Worm (Caenorhabditis elegans): Measurements from ENCODE around the gene srh-30.

srh-30 gene

DNA sequence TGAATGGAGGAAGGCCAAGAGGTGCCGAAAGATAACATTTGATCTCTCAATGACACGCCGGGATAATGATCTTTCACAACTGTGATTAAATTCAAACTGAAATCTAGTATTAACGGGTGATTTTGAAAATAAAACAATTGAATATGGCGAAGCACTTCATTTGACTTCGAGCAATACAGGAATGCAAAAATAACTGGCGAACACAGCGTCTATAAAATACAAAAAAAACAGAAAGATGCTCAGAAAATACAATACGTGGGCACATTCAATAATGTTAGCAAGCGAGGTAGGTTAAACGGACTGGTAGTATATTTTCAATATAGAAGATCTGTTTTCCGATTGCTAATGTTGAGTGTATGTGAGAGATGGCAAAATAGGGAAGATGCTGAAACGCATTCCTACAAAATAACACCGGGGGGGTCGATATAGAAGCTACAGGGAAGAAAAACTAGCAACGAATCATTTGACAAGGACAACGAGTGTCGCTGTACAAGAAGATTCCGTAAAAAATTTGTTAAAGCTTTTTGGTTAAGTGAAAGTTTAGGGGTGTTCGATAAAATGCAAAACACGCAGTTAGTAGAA is 11.6 kb upstream of the srh-30 start:
- TF ChIP-seq nhr-237 (tag; optimal IDR thresholded peaks at IDR 0.05), result no peak
- TF ChIP-seq ceh-82 (tag; optimal IDR thresholded peaks at IDR 0.05), result no peak
- TF ChIP-seq mdl-1 (tag; optimal IDR thresholded peaks at IDR 0.05), result no peak
- TF ChIP-seq fos-1 (tag; optimal IDR thresholded peaks at IDR 0.05), result no peak
- no peak for TF ChIP-seq skn-1 (tag; optimal IDR thresholded peaks at IDR 0.05)
- no peak for TF ChIP-seq nhr-11 (tag; optimal IDR thresholded peaks at IDR 0.05)
- TF ChIP-seq eor-1 (tag; optimal IDR thresholded peaks at IDR 0.05), result no peak
- no peak for TF ChIP-seq zag-1 (tag; optimal IDR thresholded peaks at IDR 0.05)
- TF ChIP-seq lin-15B (tag; optimal IDR thresholded peaks at IDR 0.05), result no peak
- TF ChIP-seq fkh-10 (GFP tag; optimal IDR thresholded peaks at IDR 0.05), result no peak
- TF ChIP-seq snpc-4 (tag; optimal IDR thresholded peaks at IDR 0.05), result no peak
- no peak for TF ChIP-seq pqm-1 (tag; optimal IDR thresholded peaks at IDR 0.05)
- TF ChIP-seq nhr-76 (tag; optimal IDR thresholded peaks at IDR 0.05), result no peak
- TF ChIP-seq nfya-1 (tag; optimal IDR thresholded peaks at IDR 0.05; ENCODE audit: insufficient read depth), result no peak
- TF ChIP-seq nhr-67 (tag; optimal IDR thresholded peaks at IDR 0.05), result no peak
- TF ChIP-seq aly-2 (tag; optimal IDR thresholded peaks at IDR 0.05), result no peak
- TF ChIP-seq nhr-12 (tag; optimal IDR thresholded peaks at IDR 0.05), result no peak

DNA sequence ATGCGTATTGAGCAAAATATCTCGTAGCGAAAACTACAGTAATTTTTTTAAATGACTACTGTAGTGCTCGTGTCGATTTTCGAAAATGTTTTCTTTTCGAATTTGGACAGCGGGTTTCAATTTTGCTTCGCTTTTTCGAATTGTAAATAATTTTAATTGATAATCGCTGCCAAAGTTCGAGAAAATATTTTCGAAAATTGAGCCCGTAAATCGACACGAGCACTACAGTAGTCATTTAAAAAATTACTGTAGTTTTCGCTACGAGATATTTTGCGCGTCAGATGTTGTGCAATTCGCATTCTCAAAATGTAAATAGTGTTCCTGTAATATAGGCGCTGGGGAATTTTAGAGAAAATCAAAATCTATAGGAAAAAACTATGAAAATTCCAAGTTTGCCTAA is 10.7 kb upstream of the srh-30 start:
- TF ChIP-seq lin-15B (tag; optimal IDR thresholded peaks at IDR 0.05) (no peak), fos-1 (tag; optimal IDR thresholded peaks at IDR 0.05) (no peak)

DNA sequence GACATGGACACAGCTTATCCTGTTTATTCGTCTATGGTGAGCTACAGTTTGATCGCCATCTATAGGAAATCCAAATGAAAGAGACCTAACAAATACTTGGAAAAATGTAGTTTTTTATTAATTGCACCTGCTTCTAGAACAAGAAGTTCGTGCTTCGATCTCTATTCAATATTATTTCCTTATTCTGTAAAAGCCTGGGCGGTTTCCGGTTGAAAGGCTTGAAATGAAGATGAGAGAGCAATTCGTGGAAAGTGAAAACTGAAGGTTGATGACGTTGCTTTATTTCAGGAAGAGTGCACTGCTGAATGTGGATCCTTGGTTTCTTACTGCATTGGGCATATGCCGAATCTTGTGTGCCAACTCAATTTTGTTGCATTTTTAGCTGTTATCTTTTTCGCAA is 9.1 kb upstream of the srh-30 start:
- TF ChIP-seq ama-1 (optimal IDR thresholded peaks at IDR 0.05), result no peak
- TF ChIP-seq nhr-28 (tag; optimal IDR thresholded peaks at IDR 0.05), result no peak
- TF ChIP-seq hmg-11 (tag; optimal IDR thresholded peaks at IDR 0.05), result no peak
- TF ChIP-seq fkh-2 (tag; optimal IDR thresholded peaks at IDR 0.05), result no peak
- TF ChIP-seq pha-4 (tag; optimal IDR thresholded peaks at IDR 0.05), result no peak
- TF ChIP-seq nhr-67 (tag; optimal IDR thresholded peaks at IDR 0.05), result no peak
- TF ChIP-seq nhr-77 (tag; optimal IDR thresholded peaks at IDR 0.05), result no peak
- no peak for TF ChIP-seq tbx-2 (tag; optimal IDR thresholded peaks at IDR 0.05)
- no peak for TF ChIP-seq lin-15B (tag; optimal IDR thresholded peaks at IDR 0.05)
- no peak for TF ChIP-seq unc-39 (tag; optimal IDR thresholded peaks at IDR 0.05)
- no peak for TF ChIP-seq elt-3 (tag; optimal IDR thresholded peaks at IDR 0.05)
- no peak for TF ChIP-seq elt-2 (tag; optimal IDR thresholded peaks at IDR 0.05)
- no peak for TF ChIP-seq nhr-43 (tag; optimal IDR thresholded peaks at IDR 0.05; ENCODE audit: poor library complexity, severe bottlenecking)

DNA sequence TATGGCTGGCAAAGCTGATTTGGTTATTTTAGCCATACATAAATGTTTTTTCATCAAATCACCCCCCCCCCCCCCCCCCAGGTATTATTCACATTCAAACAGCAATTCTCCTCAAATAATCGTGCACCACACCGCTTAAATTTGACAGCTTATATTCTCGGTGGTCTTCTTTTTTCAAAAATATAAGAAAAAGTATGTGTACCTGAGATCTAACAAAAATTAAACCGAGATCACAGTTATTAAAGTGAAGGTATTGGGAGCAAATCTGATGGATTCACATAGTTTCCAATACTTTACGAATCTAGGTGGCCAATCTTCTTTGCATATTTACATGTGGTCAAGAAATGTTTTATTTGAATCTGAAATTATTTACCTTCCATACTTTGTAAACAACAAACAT is 8.6 kb upstream of the srh-30 start, which contains the start of gene ZC404.15:
Gene ZC404.15 (plus strand): TSS at position 301 of the 400 bp plus-strand sequence.
- TF ChIP-seq nhr-76 (tag; optimal IDR thresholded peaks at IDR 0.05) (no peak), nhr-237 (tag; optimal IDR thresholded peaks at IDR 0.05) (no peak), nhr-23 (tag; optimal IDR thresholded peaks at IDR 0.05) (no peak), eor-1 (tag; optimal IDR thresholded peaks at IDR 0.05) (no peak), elt-1 (tag; optimal IDR thresholded peaks at IDR 0.05) (no peak), ztf-11 (tag; optimal IDR thresholded peaks at IDR 0.05) (no peak), lin-39 (tag; optimal IDR thresholded peaks at IDR 0.05) (no peak), lsy-12 (tag; optimal IDR thresholded peaks at IDR 0.05) (no peak), egl-5 (tag; optimal IDR thresholded peaks at IDR 0.05) (no peak), pha-4 (tag; optimal IDR thresholded peaks at IDR 0.05) (no peak), nhr-43 (tag; optimal IDR thresholded peaks at IDR 0.05; ENCODE audit: poor library complexity, severe bottlenecking) (no peak), ama-1 (optimal IDR thresholded peaks at IDR 0.05) (no peak), skn-1 (tag; optimal IDR thresholded peaks at IDR 0.05) (no peak), ZK546.5 (tag; optimal IDR thresholded peaks at IDR 0.05) (no peak), R02D3.7 (tag; optimal IDR thresholded peaks at IDR 0.05) (no peak), nhr-77 (tag; optimal IDR thresholded peaks at IDR 0.05) (no peak), fkh-2 (tag; optimal IDR thresholded peaks at IDR 0.05) (no peak), daf-12 (tag; optimal IDR thresholded peaks at IDR 0.05) (no peak), ceh-16 (tag; optimal IDR thresholded peaks at IDR 0.05) (no peak)

All from whole organism, L3 larva.